Fruit fly (Drosophila melanogaster) whole organism, prepupa: ENCODE results near the gene CG7656.

Experiments
- Blimp-1 ChIP-seq: fragments of 200-800 bp; sonication (Bioruptor generic); optimal IDR thresholded peaks from 3 replicates; lab custom pipeline; 2017; ENCODE audit warnings: missing biosample characterization, missing genetic modification characterization, mild to moderate bottlenecking, moderate library complexity, missing genetic modification reagents
- CG10669 ChIP-seq: fragments of 200-800 bp; sonication (Bioruptor generic); optimal IDR thresholded peaks from 3 replicates; lab custom pipeline; 2018; ENCODE audit warnings: missing biosample characterization, mild to moderate bottlenecking, missing genetic modification characterization, moderate library complexity
- CG11294 ChIP-seq: fragments of 200-800 bp; sonication (Bioruptor generic); IDR thresholded peaks from 2 replicates; pipeline ENCODE4 v1.3.6; 2022; ENCODE audit warnings: missing biosample characterization, missing genetic modification characterization
- CG11762 ChIP-seq: fragments of 200-800 bp; sonication (Bioruptor generic); optimal IDR thresholded peaks from 3 replicates; lab custom pipeline; 2016; ENCODE audit warnings: missing biosample characterization, missing genetic modification characterization; ENCODE audit not compliant: insufficient read depth
- CG11902 ChIP-seq: fragments of 200-800 bp; sonication (Bioruptor generic); optimal IDR thresholded peaks from 3 replicates; lab custom pipeline; 2016; ENCODE audit warnings: missing biosample characterization, missing genetic modification characterization
- CG1621 ChIP-seq: fragments of 200-800 bp; sonication (Bioruptor generic); optimal IDR thresholded peaks from 3 replicates; lab custom pipeline; 2018; ENCODE audit warnings: missing biosample characterization, mild to moderate bottlenecking, missing genetic modification characterization
- CG3032 ChIP-seq: fragments of 200-800 bp; optimal IDR thresholded peaks from 2 replicates; lab custom pipeline; 2019; ENCODE audit warnings: missing biosample characterization, mild to moderate bottlenecking, missing genetic modification characterization, moderate library complexity
- CG31627 ChIP-seq: fragments of 200-800 bp; sonication (Bioruptor generic); optimal IDR thresholded peaks from 3 replicates; lab custom pipeline; 2016; ENCODE audit warnings: missing biosample characterization, missing genetic modification characterization
- CG4318 ChIP-seq: fragments of 200-800 bp; sonication (Bioruptor generic); optimal IDR thresholded peaks from 3 replicates; lab custom pipeline; 2017; ENCODE audit warnings: missing biosample characterization, mild to moderate bottlenecking, missing genetic modification characterization
- CG6163 ChIP-seq: fragments of 200-800 bp; sonication (Bioruptor generic); IDR thresholded peaks from 3 replicates; pipeline ENCODE4 v1.3.6; 2022; ENCODE audit warnings: missing biosample characterization, missing genetic modification characterization
- CG6792 ChIP-seq: fragments of 200-800 bp; sonication (Bioruptor generic); optimal IDR thresholded peaks from 3 replicates; lab custom pipeline; 2016; ENCODE audit warnings: missing biosample characterization, missing genetic modification characterization
- CG6808 ChIP-seq: fragments of 200-800 bp; sonication (Bioruptor generic); optimal IDR thresholded peaks from 3 replicates; lab custom pipeline; 2017; ENCODE audit warnings: missing biosample characterization, missing genetic modification characterization, mild to moderate bottlenecking, moderate library complexity, missing genetic modification reagents
- CG7368 ChIP-seq: fragments of 200-800 bp; sonication (Bioruptor generic); optimal IDR thresholded peaks from 3 replicates; lab custom pipeline; 2016; ENCODE audit warnings: missing biosample characterization, missing genetic modification characterization
- CG8319 ChIP-seq: fragments of 200-800 bp; sonication (Bioruptor generic); optimal IDR thresholded peaks from 3 replicates; lab custom pipeline; 2016; ENCODE audit warnings: missing biosample characterization, missing genetic modification characterization
- CG8632 ChIP-seq: fragments of 200-800 bp; sonication (Bioruptor generic); optimal IDR thresholded peaks from 3 replicates; lab custom pipeline; 2016; ENCODE audit warnings: missing biosample characterization, missing genetic modification characterization
- Eip75B ChIP-seq: fragments of 200-800 bp; sonication (Bioruptor generic); optimal IDR thresholded peaks from 3 replicates; lab custom pipeline; 2016; ENCODE audit warnings: missing biosample characterization, missing genetic modification characterization
- Eip78C ChIP-seq: fragments of 200-800 bp; sonication (Bioruptor generic); peaks from one replicate; lab custom pipeline; 2016; ENCODE audit warnings: missing biosample characterization, missing genetic modification characterization
- Eip93F ChIP-seq: fragments of 200-800 bp; sonication (Bioruptor generic); optimal IDR thresholded peaks from 2 replicates; lab custom pipeline; 2016; ENCODE audit warnings: missing biosample characterization, mild to moderate bottlenecking, missing genetic modification characterization
- Ets21C ChIP-seq: fragments of 200-800 bp; sonication (Bioruptor generic); optimal IDR thresholded peaks from 3 replicates; lab custom pipeline; 2016; ENCODE audit warnings: missing biosample characterization, missing genetic modification characterization
- Ets96B ChIP-seq: fragments of 200-800 bp; optimal IDR thresholded peaks from 2 replicates; lab custom pipeline; 2019; ENCODE audit warnings: missing biosample characterization, mild to moderate bottlenecking, missing genetic modification characterization, moderate library complexity
- Gug ChIP-seq: fragments of 200-800 bp; sonication (Bioruptor generic); IDR thresholded peaks from 2 replicates; pipeline ENCODE4 v1.3.6; 2022; ENCODE audit warnings: missing biosample characterization, missing genetic modification characterization
- Hr39 ChIP-seq: fragments of 200-800 bp; sonication (Bioruptor generic); optimal IDR thresholded peaks from 2 replicates; lab custom pipeline; 2016; ENCODE audit warnings: missing biosample characterization, missing genetic modification characterization
- Hr4 ChIP-seq: fragments of 200-800 bp; sonication (Bioruptor generic); optimal IDR thresholded peaks from 3 replicates; lab custom pipeline; 2016; ENCODE audit warnings: missing biosample characterization, missing genetic modification characterization
- Met ChIP-seq: fragments of 200-800 bp; sonication (Bioruptor generic); optimal IDR thresholded peaks from 3 replicates; lab custom pipeline; 2016; ENCODE audit warnings: missing biosample characterization, missing genetic modification characterization
- OdsH ChIP-seq: fragments of 200-800 bp; sonication (Bioruptor generic); optimal IDR thresholded peaks from 3 replicates; lab custom pipeline; 2016; ENCODE audit warnings: missing biosample characterization, missing genetic modification characterization
- Sox15 ChIP-seq: fragments of 200-800 bp; sonication (Bioruptor generic); optimal IDR thresholded peaks from 3 replicates; lab custom pipeline; 2016; ENCODE audit warnings: missing biosample characterization, missing genetic modification characterization
- achi ChIP-seq: fragments of 200-800 bp; sonication (Bioruptor generic); optimal IDR thresholded peaks from 3 replicates; lab custom pipeline; 2016; ENCODE audit warnings: missing biosample characterization, missing genetic modification characterization
- acj6 ChIP-seq: fragments of 200-800 bp; sonication (Bioruptor generic); optimal IDR thresholded peaks from 3 replicates; lab custom pipeline; 2016; ENCODE audit warnings: missing biosample characterization, missing genetic modification characterization
- cyc ChIP-seq: fragments of 200-800 bp; sonication (Bioruptor generic); optimal IDR thresholded peaks from 3 replicates; lab custom pipeline; 2016; ENCODE audit warnings: missing biosample characterization, missing genetic modification characterization
- dac ChIP-seq: fragments of 200-800 bp; sonication (Bioruptor generic); optimal IDR thresholded peaks from 2 replicates; lab custom pipeline; 2017; ENCODE audit warnings: missing biosample characterization, mild to moderate bottlenecking, missing genetic modification characterization
- dsx ChIP-seq: fragments of 200-800 bp; optimal IDR thresholded peaks from 3 replicates; lab custom pipeline; 2019; ENCODE audit warnings: missing biosample characterization, mild to moderate bottlenecking, missing genetic modification characterization, moderate library complexity; ENCODE audit not compliant: poor library complexity, severe bottlenecking
- eg ChIP-seq: fragments of 200-800 bp; sonication (Bioruptor generic); IDR thresholded peaks from 3 replicates; pipeline ENCODE4 v1.3.6; 2022; ENCODE audit warnings: missing biosample characterization, missing genetic modification characterization
- esn ChIP-seq: fragments of 200-800 bp; sonication (Bioruptor generic); optimal IDR thresholded peaks from 2 replicates; lab custom pipeline; 2016; ENCODE audit warnings: missing biosample characterization, mild to moderate bottlenecking, missing genetic modification characterization, moderate library complexity
- fd85E ChIP-seq: fragments of 200-800 bp; sonication (Bioruptor generic); optimal IDR thresholded peaks from 3 replicates; lab custom pipeline; 2016; ENCODE audit warnings: missing biosample characterization, missing genetic modification characterization
- fkh ChIP-seq: fragments of 200-800 bp; sonication (Bioruptor generic); optimal IDR thresholded peaks from 3 replicates; lab custom pipeline; 2017; ENCODE audit warnings: missing biosample characterization, mild to moderate bottlenecking, missing genetic modification characterization, moderate library complexity
- salr ChIP-seq, 2 experiments: fragments of 200-800 bp; sonication (Bioruptor generic); optimal IDR thresholded peaks; 3 replicates each; lab custom pipeline; 2016 to 2018; ENCODE audit warnings: missing biosample characterization in 2 of 2, missing genetic modification characterization in 2 of 2, mild to moderate bottlenecking in 1 of 2
- spab ChIP-seq: fragments of 200-800 bp; sonication (Bioruptor generic); optimal IDR thresholded peaks from 2 replicates; lab custom pipeline; 2017; ENCODE audit warnings: missing biosample characterization, mild to moderate bottlenecking, missing genetic modification characterization, missing genetic modification reagents
- ss ChIP-seq, 2 experiments: fragments of 200-800 bp; sonication (Bioruptor generic); optimal IDR thresholded peaks; 2 replicates in 1 of 2; 3 replicates in 1 of 2; lab custom pipeline; 2017 to 2018; ENCODE audit warnings: mild to moderate bottlenecking in 2 of 2, missing biosample characterization in 2 of 2, missing genetic modification characterization in 2 of 2, moderate library complexity in 1 of 2
- svp ChIP-seq: fragments of 200-800 bp; sonication (Bioruptor generic); peaks from one replicate; lab custom pipeline; 2016; ENCODE audit warnings: missing biosample characterization, missing genetic modification characterization

Gene CG7656

dm6 chr3L:15619626-15620247 lies 31.8 kb upstream of the CG7656 start, which contains the start of gene Phs (continued):
- TF ChIP-seq CG11294 (GFP tag; lab: Robert Waterston, UW) (peak; percentile 32; the same call in 1 of the 2 replicates), svp (GFP tag; lab: Kevin White, UChicago) (peak; percentile 85), Hr39 (GFP tag; lab: Kevin White, UChicago) (peak; percentile 77), CG11902 (GFP tag; lab: Kevin White, UChicago) (peak; percentile 63), Ets96B (tag; lab: Kevin White, UChicago) (peak; percentile 26), CG6792 (peak; percentile 66), CG3032 (tag; lab: Kevin White, UChicago) (peak; percentile 42), CG11762 (no peak), CG4318 (GFP tag; lab: Kevin White, UChicago) (no peak), dsx (peak; percentile 72), OdsH (GFP tag; lab: Kevin White, UChicago) (peak; percentile 72), CG1621 (tag; lab: Kevin White, UChicago) (peak; percentile 31), CG7368 (GFP tag; lab: Kevin White, UChicago) (peak; percentile 69), ss (GFP tag; optimal IDR thresholded peaks at IDR 0.05; lab: Kevin White, UChicago) (peak; percentile 34 to 64), dac (peak; percentile 41), Eip93F (GFP tag; lab: Kevin White, UChicago) (no peak), acj6 (GFP tag; lab: Kevin White, UChicago) (peak; percentile 61)

dm6 chr3L:15616900-15617299 lies 28.9 kb upstream of the CG7656 start:
- TF ChIP-seq spab (GFP tag; lab: Kevin White, UChicago), result no peak
- TF ChIP-seq svp (GFP tag; lab: Kevin White, UChicago), result no peak
- no peak for TF ChIP-seq CG1621 (tag; lab: Kevin White, UChicago)
- TF ChIP-seq Met (GFP tag; lab: Kevin White, UChicago), result no peak
- no peak for TF ChIP-seq Eip75B (GFP tag; lab: Kevin White, UChicago)
- no peak for TF ChIP-seq CG31627 (GFP tag; lab: Kevin White, UChicago)
- no peak for TF ChIP-seq fd85E
- TF ChIP-seq Blimp-1 (GFP tag; lab: Kevin White, UChicago), result no peak
- TF ChIP-seq CG6792, result no peak
- TF ChIP-seq Ets21C (GFP tag; lab: Kevin White, UChicago), result no peak
- TF ChIP-seq Eip78C (GFP tag; lab: Kevin White, UChicago), result no peak
- no peak for TF ChIP-seq Gug (GFP tag; lab: Robert Waterston, UW)
- no peak for TF ChIP-seq ss (GFP tag; optimal IDR thresholded peaks at IDR 0.05; lab: Kevin White, UChicago)
- TF ChIP-seq CG8319 (GFP tag; lab: Kevin White, UChicago), result no peak
- no peak for TF ChIP-seq salr (GFP tag; optimal IDR thresholded peaks at IDR 0.05; lab: Kevin White, UChicago)

- TF ChIP-seq achi (GFP tag; lab: Kevin White, UChicago) (no peak), Hr39 (GFP tag; lab: Kevin White, UChicago) (no peak), Eip75B (GFP tag; lab: Kevin White, UChicago) (no peak), CG6808 (GFP tag; lab: Kevin White, UChicago) (no peak), fkh (GFP tag; lab: Kevin White, UChicago) (no peak), Sox15 (GFP tag; lab: Kevin White, UChicago) (no peak), eg (GFP tag; lab: Robert Waterston, UW) (no peak), CG6163 (GFP tag; lab: Robert Waterston, UW) (no peak), cyc (no peak), CG8632 (GFP tag; lab: Kevin White, UChicago) (no peak), Hr4 (GFP tag; lab: Kevin White, UChicago) (no peak), dsx (no peak), esn (no peak), CG10669 (GFP tag; lab: Kevin White, UChicago) (no peak), Ets21C (GFP tag; lab: Kevin White, UChicago) (no peak)
Measured at dm6 chr3L:15616490-15616889, 28.5 kb upstream of the CG7656 start.
